Fruit fly (Drosophila melanogaster) whole organism, embryonic: ENCODE results near the gene CG31807.

Experiments
- Aef1 ChIP-seq: fragments of 200-800 bp; sonication (Bioruptor generic); IDR thresholded peaks from 3 replicates; pipeline ENCODE4 v1.3.6; 2022; ENCODE audit warnings: missing biosample characterization, missing genetic modification characterization
- Atf-2 ChIP-seq: fragments of 200-800 bp; sonication (Bioruptor generic); optimal IDR thresholded peaks from 2 replicates; lab custom pipeline; 2016; ENCODE audit warnings: missing biosample characterization, missing genetic modification characterization
- CG10543 ChIP-seq: fragments of 200-800 bp; sonication (Bioruptor generic); optimal IDR thresholded peaks from 3 replicates; lab custom pipeline; 2017; ENCODE audit warnings: missing biosample characterization, mild to moderate bottlenecking, missing genetic modification characterization, moderate library complexity
- CG12155 ChIP-seq: fragments of 200-800 bp; sonication (Bioruptor generic); optimal IDR thresholded peaks from 3 replicates; lab custom pipeline; 2016; ENCODE audit warnings: missing biosample characterization, missing genetic modification characterization
- CG12744 ChIP-seq: fragments of 200-800 bp; sonication (Bioruptor generic); optimal IDR thresholded peaks from 2 replicates; lab custom pipeline; 2016; ENCODE audit warnings: missing biosample characterization, missing genetic modification characterization
- CG13424 ChIP-seq: fragments of 200-800 bp; sonication (Bioruptor generic); optimal IDR thresholded peaks from 2 replicates; lab custom pipeline; 2019; ENCODE audit warnings: missing biosample characterization, mild to moderate bottlenecking, missing genetic modification characterization, moderate library complexity
- CG13775 ChIP-seq: fragments of 200-800 bp; sonication (Bioruptor generic); optimal IDR thresholded peaks from 3 replicates; lab custom pipeline; 2017; ENCODE audit warnings: missing biosample characterization, mild to moderate bottlenecking, missing genetic modification characterization
- CG14710 ChIP-seq: fragments of 200-800 bp; sonication (Bioruptor generic); optimal IDR thresholded peaks from 3 replicates; lab custom pipeline; 2019; ENCODE audit warnings: missing biosample characterization, mild to moderate bottlenecking, missing genetic modification characterization, moderate library complexity
- CG15696 ChIP-seq: fragments of 200-800 bp; sonication (Bioruptor generic); optimal IDR thresholded peaks from 2 replicates; lab custom pipeline; 2019; ENCODE audit warnings: missing biosample characterization, mild to moderate bottlenecking, missing genetic modification characterization, moderate library complexity
- CG1647 ChIP-seq: fragments of 200-800 bp; sonication (Bioruptor generic); optimal IDR thresholded peaks from 3 replicates; lab custom pipeline; 2016; ENCODE audit warnings: missing biosample characterization, missing genetic modification characterization
- CG16863 ChIP-seq: fragments of 200-800 bp; sonication (Bioruptor generic); optimal IDR thresholded peaks from 3 replicates; lab custom pipeline; 2016; ENCODE audit warnings: missing biosample characterization, missing genetic modification characterization
- CG30020 ChIP-seq: fragments of 200-800 bp; optimal IDR thresholded peaks from 2 replicates; lab custom pipeline; 2019; ENCODE audit warnings: missing biosample characterization, mild to moderate bottlenecking, missing genetic modification characterization, moderate library complexity
- CG6791 ChIP-seq: fragments of 200-800 bp; sonication (Bioruptor generic); IDR thresholded peaks from 3 replicates; pipeline ENCODE4 v1.3.6; 2022; ENCODE audit warnings: missing biosample characterization, missing genetic modification characterization; ENCODE audit not compliant: partially characterized antibody
- CG9437 ChIP-seq: fragments of 200-800 bp; sonication (Bioruptor generic); optimal IDR thresholded peaks from 2 replicates; lab custom pipeline; 2018; ENCODE audit warnings: missing biosample characterization, mild to moderate bottlenecking, missing genetic modification characterization
- Chrac-16 ChIP-seq: fragments of 200-800 bp; sonication (Bioruptor generic); optimal IDR thresholded peaks from 3 replicates; lab custom pipeline; 2016; ENCODE audit warnings: missing biosample characterization, missing genetic modification characterization
- Dek ChIP-seq: fragments of 200-800 bp; sonication (Bioruptor generic); optimal IDR thresholded peaks from 3 replicates; lab custom pipeline; 2019; ENCODE audit warnings: missing biosample characterization, mild to moderate bottlenecking, missing genetic modification characterization, moderate library complexity
- Dfd ChIP-seq, 2 experiments: fragments of >200 bp; optimal IDR thresholded peaks; 2 replicates each; lab custom pipeline; 2017; ENCODE audit warnings: missing biosample characterization in 2 of 2, missing genetic modification characterization in 2 of 2
- ERR ChIP-seq: fragments of 200-800 bp; sonication (Bioruptor generic); optimal IDR thresholded peaks from 2 replicates; lab custom pipeline; 2016; ENCODE audit warnings: missing biosample characterization, missing genetic modification characterization
- Ets97D ChIP-seq: fragments of 200-800 bp; sonication (Bioruptor generic); optimal IDR thresholded peaks from 3 replicates; lab custom pipeline; 2016; ENCODE audit warnings: missing biosample characterization, missing genetic modification characterization
- Fer1 ChIP-seq: fragments of 200-800 bp; sonication (Bioruptor generic); optimal IDR thresholded peaks from 2 replicates; lab custom pipeline; 2017; ENCODE audit warnings: missing biosample characterization, mild to moderate bottlenecking, missing genetic modification characterization
- H2.0 ChIP-seq: fragments of 200-800 bp; sonication (Bioruptor generic); IDR thresholded peaks from 2 replicates; pipeline ENCODE4 v1.3.6; 2022; ENCODE audit warnings: missing biosample characterization, missing genetic modification characterization
- Hmx ChIP-seq: fragments of 200-800 bp; sonication (Bioruptor generic); optimal IDR thresholded peaks from 2 replicates; lab custom pipeline; 2016; ENCODE audit warnings: missing biosample characterization, missing genetic modification characterization
- MBD-R2 ChIP-seq: fragments of 200-800 bp; sonication (Bioruptor generic); IDR thresholded peaks from 2 replicates; pipeline ENCODE4 v1.3.6; 2022; ENCODE audit warnings: missing biosample characterization, missing genetic modification characterization
- NC2α ChIP-seq: fragments of 200-800 bp; sonication (Bioruptor generic); optimal IDR thresholded peaks from 2 replicates; lab custom pipeline; 2016; ENCODE audit warnings: missing biosample characterization, missing genetic modification characterization
- Nf-YC ChIP-seq: fragments of 200-800 bp; optimal IDR thresholded peaks from 3 replicates; lab custom pipeline; 2019; ENCODE audit warnings: missing biosample characterization, mild to moderate bottlenecking, missing genetic modification characterization, moderate library complexity
- Ravus ChIP-seq: fragments of 200-800 bp; sonication (Bioruptor generic); IDR thresholded peaks from 2 replicates; pipeline ENCODE4 v1.3.6; 2022; ENCODE audit warnings: missing biosample characterization, missing genetic modification characterization
- Spps ChIP-seq: fragments of 200-800 bp; sonication (Bioruptor generic); optimal IDR thresholded peaks from 2 replicates; lab custom pipeline; 2018; ENCODE audit warnings: missing biosample characterization, mild to moderate bottlenecking, missing genetic modification characterization
- amos ChIP-seq: fragments of 200-800 bp; sonication (Bioruptor generic); IDR thresholded peaks from 2 replicates; pipeline ENCODE4 v1.3.6; 2022; ENCODE audit warnings: missing biosample characterization, missing genetic modification characterization; ENCODE audit not compliant: partially characterized antibody
- cwo ChIP-seq: fragments of 200-800 bp; sonication (Bioruptor generic); optimal IDR thresholded peaks from 3 replicates; lab custom pipeline; 2017; ENCODE audit warnings: missing biosample characterization, missing genetic modification characterization, mild to moderate bottlenecking, moderate library complexity, missing genetic modification reagents
- dpn ChIP-seq, 2 experiments: fragments of 200-800 bp; sonication (Bioruptor generic); optimal IDR thresholded peaks; 3 replicates each; lab custom pipeline; 2016; ENCODE audit warnings: missing biosample characterization in 2 of 2, missing genetic modification characterization in 2 of 2
- fd102C ChIP-seq: fragments of 200-800 bp; sonication (Bioruptor generic); optimal IDR thresholded peaks from 2 replicates; lab custom pipeline; 2018; ENCODE audit warnings: missing biosample characterization, mild to moderate bottlenecking, missing genetic modification characterization, moderate library complexity
- fru ChIP-seq: fragments of >200 bp; optimal IDR thresholded peaks from 2 replicates; lab custom pipeline; 2017
- ftz-f1 ChIP-seq: fragments of 200-800 bp; sonication (Bioruptor generic); optimal IDR thresholded peaks from 2 replicates; lab custom pipeline; 2016; ENCODE audit warnings: missing biosample characterization, missing genetic modification characterization
- grau ChIP-seq: fragments of 200-800 bp; optimal IDR thresholded peaks from 3 replicates; lab custom pipeline; 2019; ENCODE audit warnings: missing biosample characterization, mild to moderate bottlenecking, missing genetic modification characterization, moderate library complexity
- kay ChIP-seq: fragments of 200-800 bp; sonication (Bioruptor generic); optimal IDR thresholded peaks from 2 replicates; lab custom pipeline; 2016; ENCODE audit warnings: missing biosample characterization, missing genetic modification characterization
- lola ChIP-seq, 3 experiments: fragments of >200 bp in 2 of 3; fragments of 200-800 bp in 1 of 3; sonication (Bioruptor generic) in 1 of 3; optimal IDR thresholded peaks; 2 replicates each; lab custom pipeline; 2017 to 2019; ENCODE audit warnings: missing biosample characterization in 3 of 3, missing genetic modification characterization in 3 of 3, mild to moderate bottlenecking in 1 of 3, moderate library complexity in 1 of 3
- mirr ChIP-seq: fragments of 200-800 bp; sonication (Bioruptor generic); optimal IDR thresholded peaks from 3 replicates; lab custom pipeline; 2018; ENCODE audit warnings: missing biosample characterization, mild to moderate bottlenecking, missing genetic modification characterization
- nerfin-2 ChIP-seq: fragments of 200-800 bp; sonication (Bioruptor generic); IDR thresholded peaks from 2 replicates; pipeline ENCODE4 v1.3.6; 2022; ENCODE audit warnings: missing biosample characterization, missing genetic modification characterization; ENCODE audit not compliant: partially characterized antibody
- oc ChIP-seq: fragments of 200-800 bp; sonication (Bioruptor generic); optimal IDR thresholded peaks from 2 replicates; lab custom pipeline; 2018; ENCODE audit warnings: missing biosample characterization, mild to moderate bottlenecking, missing genetic modification characterization, moderate library complexity
- onecut ChIP-seq: fragments of 200-800 bp; sonication (Bioruptor generic); IDR thresholded peaks from 2 replicates; pipeline ENCODE4 v1.3.6; 2022; ENCODE audit warnings: missing biosample characterization, missing genetic modification characterization
- otp ChIP-seq: fragments of 200-800 bp; sonication (Bioruptor generic); IDR thresholded peaks from 3 replicates; pipeline ENCODE4, ENCODE4 v1.3.6; 2022; ENCODE audit warnings: missing biosample characterization, missing genetic modification characterization
- scrt ChIP-seq: fragments of 200-800 bp; sonication (Bioruptor generic); optimal IDR thresholded peaks from 2 replicates; lab custom pipeline; 2018; ENCODE audit warnings: missing biosample characterization, mild to moderate bottlenecking, missing genetic modification characterization, moderate library complexity
- sd ChIP-seq: fragments of 200-800 bp; sonication (Bioruptor generic); optimal IDR thresholded peaks from 3 replicates; lab custom pipeline; 2018; ENCODE audit warnings: missing biosample characterization, mild to moderate bottlenecking, missing genetic modification characterization, moderate library complexity
- sim ChIP-seq: fragments of 200-800 bp; sonication (Bioruptor generic); IDR thresholded peaks from 2 replicates; pipeline ENCODE4 v1.3.6; 2022; ENCODE audit warnings: missing biosample characterization, missing genetic modification characterization
- sna ChIP-seq: fragments of 200-800 bp; sonication (Bioruptor generic); IDR thresholded peaks from 2 replicates; pipeline ENCODE4 v1.3.6; 2022; ENCODE audit warnings: missing biosample characterization, missing genetic modification characterization; ENCODE audit not compliant: partially characterized antibody
- so ChIP-seq: fragments of 200-800 bp; sonication (Bioruptor generic); IDR thresholded peaks from 3 replicates; pipeline ENCODE4 v1.3.6; 2022; ENCODE audit warnings: missing biosample characterization, missing genetic modification characterization
- wdn ChIP-seq: fragments of 200-800 bp; sonication (Bioruptor generic); IDR thresholded peaks from 2 replicates; pipeline ENCODE4 v1.3.6; 2022; ENCODE audit warnings: missing biosample characterization, missing genetic modification characterization
- zf30C ChIP-seq: fragments of 200-800 bp; sonication (Bioruptor generic); optimal IDR thresholded peaks from 3 replicates; lab custom pipeline; 2018; ENCODE audit warnings: missing biosample characterization, mild to moderate bottlenecking, missing genetic modification characterization

The CG31807 gene

dm6 chr2L:16720707-16721700 lies 37.2 kb upstream of the CG31807 start (continued):
- TF ChIP-seq nerfin-2 (GFP tag; lab: Robert Waterston, UW) = no peak
- TF ChIP-seq Atf-2 (GFP tag; lab: Kevin White, UChicago) = peak; percentile 81
- TF ChIP-seq dpn (GFP tag; optimal IDR thresholded peaks at IDR 0.05; lab: Kevin White, UChicago) = peak; percentile 69 to 87
- peak; percentile 96 for TF ChIP-seq oc (tag; lab: Kevin White, UChicago)
- peak; percentile 74 for TF ChIP-seq Hmx (GFP tag; lab: Kevin White, UChicago)
- peak; percentile 76 for TF ChIP-seq CG12744
- peak; percentile 83 for TF ChIP-seq grau (tag; lab: Kevin White, UChicago)
- peak; percentile 51 for TF ChIP-seq sd
- peak; percentile 86 for TF ChIP-seq cwo
- peak; percentile 79 for TF ChIP-seq CG12155
- peak; percentile 91 for TF ChIP-seq Fer1 (GFP tag; lab: Kevin White, UChicago)
- TF ChIP-seq CG1647 (GFP tag; lab: Kevin White, UChicago) = peak; percentile 87
- peak; percentile 16 for TF ChIP-seq mirr (GFP tag; lab: Kevin White, UChicago)
- no peak; the same call in 1 of the 2 replicates for TF ChIP-seq amos (GFP tag; lab: Robert Waterston, UW)
- TF ChIP-seq Ravus (GFP tag; lab: Robert Waterston, UW) = peak; percentile 80
- peak; percentile 60 for TF ChIP-seq CG30020
- peak; percentile 57 for TF ChIP-seq fd102C
- peak; percentile 56; the same call in 1 of the 2 replicates for TF ChIP-seq MBD-R2 (GFP tag; lab: Robert Waterston, UW)
- no peak for TF ChIP-seq CG10543
- TF ChIP-seq CG15696 (tag; lab: Kevin White, UChicago) = peak; percentile 76
- TF ChIP-seq so = peak; percentile 94
- TF ChIP-seq CG13775 = peak; percentile 77
- TF ChIP-seq kay (GFP tag; lab: Kevin White, UChicago) = peak; percentile 93
- peak; percentile 65 for TF ChIP-seq zf30C (GFP tag; lab: Kevin White, UChicago)
- peak; percentile 93 for TF ChIP-seq H2.0 (GFP tag; lab: Robert Waterston, UW)
- TF ChIP-seq NC2α (GFP tag; lab: Kevin White, UChicago) = peak; percentile 74
- TF ChIP-seq CG9437 = peak; percentile 71
- TF ChIP-seq ERR (GFP tag; lab: Kevin White, UChicago) = peak; percentile 34
- peak; percentile 84 for TF ChIP-seq Chrac-16 (GFP tag; lab: Kevin White, UChicago)
- peak; percentile 85 for TF ChIP-seq Dek (tag; lab: Kevin White, UChicago)
- no peak for TF ChIP-seq CG6791 (GFP tag; lab: Robert Waterston, UW)
- peak; percentile 94 for TF ChIP-seq otp (GFP tag; lab: Robert Waterston, UW)
- peak; percentile 88 for TF ChIP-seq onecut (GFP tag; lab: Robert Waterston, UW)
- peak; percentile 88 for TF ChIP-seq CG13424 (tag; lab: Kevin White, UChicago)
- TF ChIP-seq ftz-f1 (GFP tag; lab: Kevin White, UChicago) = no peak
- TF ChIP-seq CG14710 = peak; percentile 93
- peak; percentile 94 for TF ChIP-seq sim (GFP tag; lab: Robert Waterston, UW)
- peak; percentile 84 for TF ChIP-seq scrt (GFP tag; lab: Kevin White, UChicago)
- TF ChIP-seq Dfd (GFP tag; optimal IDR thresholded peaks at IDR 0.05; lab: Kevin White, UChicago) = no peak
- peak; percentile 60 for TF ChIP-seq Ets97D
- peak in 1 of 3 experiments; percentile 65 for TF ChIP-seq lola (GFP tag; optimal IDR thresholded peaks at IDR 0.05; lab: Kevin White, UChicago)
- TF ChIP-seq Nf-YC (tag; lab: Kevin White, UChicago) = peak; percentile 64
- TF ChIP-seq sna (GFP tag; lab: Robert Waterston, UW) = no peak
- peak; percentile 91 for TF ChIP-seq Spps (tag; lab: Kevin White, UChicago)
- TF ChIP-seq Aef1 (GFP tag; lab: Robert Waterston, UW) = peak; percentile 89
- TF ChIP-seq wdn (GFP tag; lab: Robert Waterston, UW) = peak; percentile 85
- TF ChIP-seq fru = no peak
- peak; percentile 85 for TF ChIP-seq CG16863 (GFP tag; lab: Kevin White, UChicago)
